Fruit fly (Drosophila melanogaster) whole organism, prepupa: ENCODE data around the gene CG42237.

Experiments used
- Blimp-1 ChIP-seq: fragments of 200-800 bp; sonication (Bioruptor generic); optimal IDR thresholded peaks from 3 replicates; lab custom pipeline; 2017; ENCODE audit warnings: missing biosample characterization, missing genetic modification characterization, mild to moderate bottlenecking, moderate library complexity, missing genetic modification reagents
- CG10631 ChIP-seq: fragments of 200-800 bp; sonication (Bioruptor generic); optimal IDR thresholded peaks from 2 replicates; lab custom pipeline; 2016; ENCODE audit warnings: missing biosample characterization, missing genetic modification characterization
- CG10669 ChIP-seq: fragments of 200-800 bp; sonication (Bioruptor generic); optimal IDR thresholded peaks from 3 replicates; lab custom pipeline; 2018; ENCODE audit warnings: missing biosample characterization, mild to moderate bottlenecking, missing genetic modification characterization, moderate library complexity
- CG11294 ChIP-seq: fragments of 200-800 bp; sonication (Bioruptor generic); IDR thresholded peaks from 2 replicates; pipeline ENCODE4 v1.3.6; 2022; ENCODE audit warnings: missing biosample characterization, missing genetic modification characterization
- CG11762 ChIP-seq: fragments of 200-800 bp; sonication (Bioruptor generic); optimal IDR thresholded peaks from 3 replicates; lab custom pipeline; 2016; ENCODE audit warnings: missing biosample characterization, missing genetic modification characterization; ENCODE audit not compliant: insufficient read depth
- CG11902 ChIP-seq: fragments of 200-800 bp; sonication (Bioruptor generic); optimal IDR thresholded peaks from 3 replicates; lab custom pipeline; 2016; ENCODE audit warnings: missing biosample characterization, missing genetic modification characterization
- CG15336 ChIP-seq: fragments of 200-800 bp; sonication (Bioruptor generic); IDR thresholded peaks from 2 replicates; pipeline ENCODE4 v1.3.6; 2022; ENCODE audit warnings: missing biosample characterization, missing genetic modification characterization
- CG1621 ChIP-seq: fragments of 200-800 bp; sonication (Bioruptor generic); optimal IDR thresholded peaks from 3 replicates; lab custom pipeline; 2018; ENCODE audit warnings: missing biosample characterization, mild to moderate bottlenecking, missing genetic modification characterization
- CG16779 ChIP-seq: fragments of 200-800 bp; sonication (Bioruptor generic); optimal IDR thresholded peaks from 3 replicates; lab custom pipeline; 2017; ENCODE audit warnings: missing biosample characterization, mild to moderate bottlenecking, missing genetic modification characterization
- CG3032 ChIP-seq: fragments of 200-800 bp; optimal IDR thresholded peaks from 2 replicates; lab custom pipeline; 2019; ENCODE audit warnings: missing biosample characterization, mild to moderate bottlenecking, missing genetic modification characterization, moderate library complexity
- CG31627 ChIP-seq: fragments of 200-800 bp; sonication (Bioruptor generic); optimal IDR thresholded peaks from 3 replicates; lab custom pipeline; 2016; ENCODE audit warnings: missing biosample characterization, missing genetic modification characterization
- CG32006 ChIP-seq: fragments of 200-800 bp; sonication (Bioruptor generic); optimal IDR thresholded peaks from 3 replicates; lab custom pipeline; 2017; ENCODE audit warnings: missing biosample characterization, mild to moderate bottlenecking, missing genetic modification characterization
- CG34406 ChIP-seq: fragments of 200-800 bp; sonication (Bioruptor generic); optimal IDR thresholded peaks from 3 replicates; lab custom pipeline; 2016; ENCODE audit warnings: missing biosample characterization, missing genetic modification characterization
- CG3919 ChIP-seq: fragments of 200-800 bp; sonication (Bioruptor generic); optimal IDR thresholded peaks from 3 replicates; lab custom pipeline; 2016; ENCODE audit warnings: missing biosample characterization, missing genetic modification characterization
- CG4318 ChIP-seq: fragments of 200-800 bp; sonication (Bioruptor generic); optimal IDR thresholded peaks from 3 replicates; lab custom pipeline; 2017; ENCODE audit warnings: missing biosample characterization, mild to moderate bottlenecking, missing genetic modification characterization
- CG6163 ChIP-seq: fragments of 200-800 bp; sonication (Bioruptor generic); IDR thresholded peaks from 3 replicates; pipeline ENCODE4 v1.3.6; 2022; ENCODE audit warnings: missing biosample characterization, missing genetic modification characterization
- CG6276 ChIP-seq: fragments of 200-800 bp; sonication (Bioruptor generic); optimal IDR thresholded peaks from 2 replicates; lab custom pipeline; 2017; ENCODE audit warnings: missing biosample characterization, mild to moderate bottlenecking, missing genetic modification characterization
- CG6792 ChIP-seq: fragments of 200-800 bp; sonication (Bioruptor generic); optimal IDR thresholded peaks from 3 replicates; lab custom pipeline; 2016; ENCODE audit warnings: missing biosample characterization, missing genetic modification characterization
- CG6854 ChIP-seq: fragments of 200-800 bp; sonication (Bioruptor generic); optimal IDR thresholded peaks from 2 replicates; lab custom pipeline; 2017; ENCODE audit warnings: missing biosample characterization, mild to moderate bottlenecking, missing genetic modification characterization
- CG7368 ChIP-seq: fragments of 200-800 bp; sonication (Bioruptor generic); optimal IDR thresholded peaks from 3 replicates; lab custom pipeline; 2016; ENCODE audit warnings: missing biosample characterization, missing genetic modification characterization
- CG8119 ChIP-seq: fragments of 200-800 bp; sonication (Bioruptor generic); IDR thresholded peaks from 3 replicates; pipeline ENCODE4 v1.3.6; 2022; ENCODE audit warnings: missing biosample characterization, missing genetic modification characterization
- CG8319 ChIP-seq: fragments of 200-800 bp; sonication (Bioruptor generic); optimal IDR thresholded peaks from 3 replicates; lab custom pipeline; 2016; ENCODE audit warnings: missing biosample characterization, missing genetic modification characterization
- CG9139 ChIP-seq: fragments of 200-800 bp; sonication (Bioruptor generic); optimal IDR thresholded peaks from 3 replicates; lab custom pipeline; 2017; ENCODE audit warnings: missing biosample characterization, mild to moderate bottlenecking, missing genetic modification characterization
- Eip75B ChIP-seq: fragments of 200-800 bp; sonication (Bioruptor generic); optimal IDR thresholded peaks from 3 replicates; lab custom pipeline; 2016; ENCODE audit warnings: missing biosample characterization, missing genetic modification characterization
- Eip78C ChIP-seq: fragments of 200-800 bp; sonication (Bioruptor generic); peaks from one replicate; lab custom pipeline; 2016; ENCODE audit warnings: missing biosample characterization, missing genetic modification characterization
- Ets21C ChIP-seq: fragments of 200-800 bp; sonication (Bioruptor generic); optimal IDR thresholded peaks from 3 replicates; lab custom pipeline; 2016; ENCODE audit warnings: missing biosample characterization, missing genetic modification characterization
- Ets96B ChIP-seq: fragments of 200-800 bp; optimal IDR thresholded peaks from 2 replicates; lab custom pipeline; 2019; ENCODE audit warnings: missing biosample characterization, mild to moderate bottlenecking, missing genetic modification characterization, moderate library complexity
- Gug ChIP-seq: fragments of 200-800 bp; sonication (Bioruptor generic); IDR thresholded peaks from 2 replicates; pipeline ENCODE4 v1.3.6; 2022; ENCODE audit warnings: missing biosample characterization, missing genetic modification characterization
- Hr38 ChIP-seq: sonication (Bioruptor generic); optimal IDR thresholded peaks from 2 replicates; lab custom pipeline; 2016; ENCODE audit warnings: missing biosample characterization, missing genetic modification characterization
- Hr39 ChIP-seq: fragments of 200-800 bp; sonication (Bioruptor generic); optimal IDR thresholded peaks from 2 replicates; lab custom pipeline; 2016; ENCODE audit warnings: missing biosample characterization, missing genetic modification characterization
- Lpt ChIP-seq: fragments of 200-800 bp; sonication (Bioruptor generic); optimal IDR thresholded peaks from 3 replicates; lab custom pipeline; 2016; ENCODE audit warnings: missing biosample characterization, missing genetic modification characterization
- Met ChIP-seq: fragments of 200-800 bp; sonication (Bioruptor generic); optimal IDR thresholded peaks from 3 replicates; lab custom pipeline; 2016; ENCODE audit warnings: missing biosample characterization, missing genetic modification characterization
- OdsH ChIP-seq: fragments of 200-800 bp; sonication (Bioruptor generic); optimal IDR thresholded peaks from 3 replicates; lab custom pipeline; 2016; ENCODE audit warnings: missing biosample characterization, missing genetic modification characterization
- Smox ChIP-seq: fragments of 200-800 bp; sonication (Bioruptor generic); optimal IDR thresholded peaks from 3 replicates; lab custom pipeline; 2016; ENCODE audit warnings: missing biosample characterization, missing genetic modification characterization
- Sox102F ChIP-seq: fragments of 200-800 bp; sonication (Bioruptor generic); optimal IDR thresholded peaks from 2 replicates; lab custom pipeline; 2016; ENCODE audit warnings: missing biosample characterization, mild to moderate bottlenecking, missing genetic modification characterization
- Sox14 ChIP-seq: fragments of 200-800 bp; sonication (Bioruptor generic); optimal IDR thresholded peaks from 3 replicates; lab custom pipeline; 2016; ENCODE audit warnings: missing biosample characterization, missing genetic modification characterization
- Sox15 ChIP-seq: fragments of 200-800 bp; sonication (Bioruptor generic); optimal IDR thresholded peaks from 3 replicates; lab custom pipeline; 2016; ENCODE audit warnings: missing biosample characterization, missing genetic modification characterization
- achi ChIP-seq: fragments of 200-800 bp; sonication (Bioruptor generic); optimal IDR thresholded peaks from 3 replicates; lab custom pipeline; 2016; ENCODE audit warnings: missing biosample characterization, missing genetic modification characterization
- acj6 ChIP-seq: fragments of 200-800 bp; sonication (Bioruptor generic); optimal IDR thresholded peaks from 3 replicates; lab custom pipeline; 2016; ENCODE audit warnings: missing biosample characterization, missing genetic modification characterization
- dac ChIP-seq: fragments of 200-800 bp; sonication (Bioruptor generic); optimal IDR thresholded peaks from 2 replicates; lab custom pipeline; 2017; ENCODE audit warnings: missing biosample characterization, mild to moderate bottlenecking, missing genetic modification characterization
- dsx ChIP-seq: fragments of 200-800 bp; optimal IDR thresholded peaks from 3 replicates; lab custom pipeline; 2019; ENCODE audit warnings: missing biosample characterization, mild to moderate bottlenecking, missing genetic modification characterization, moderate library complexity; ENCODE audit not compliant: poor library complexity, severe bottlenecking
- eg ChIP-seq: fragments of 200-800 bp; sonication (Bioruptor generic); IDR thresholded peaks from 3 replicates; pipeline ENCODE4 v1.3.6; 2022; ENCODE audit warnings: missing biosample characterization, missing genetic modification characterization
- esn ChIP-seq: fragments of 200-800 bp; sonication (Bioruptor generic); optimal IDR thresholded peaks from 2 replicates; lab custom pipeline; 2016; ENCODE audit warnings: missing biosample characterization, mild to moderate bottlenecking, missing genetic modification characterization, moderate library complexity
- fd59A ChIP-seq: fragments of 200-800 bp; sonication (Bioruptor generic); optimal IDR thresholded peaks from 2 replicates; lab custom pipeline; 2017; ENCODE audit warnings: missing biosample characterization, mild to moderate bottlenecking, missing genetic modification characterization, missing genetic modification reagents
- fd85E ChIP-seq: fragments of 200-800 bp; sonication (Bioruptor generic); optimal IDR thresholded peaks from 3 replicates; lab custom pipeline; 2016; ENCODE audit warnings: missing biosample characterization, missing genetic modification characterization
- fkh ChIP-seq: fragments of 200-800 bp; sonication (Bioruptor generic); optimal IDR thresholded peaks from 3 replicates; lab custom pipeline; 2017; ENCODE audit warnings: missing biosample characterization, mild to moderate bottlenecking, missing genetic modification characterization, moderate library complexity
- lz ChIP-seq: fragments of 200-800 bp; sonication (Bioruptor generic); optimal IDR thresholded peaks from 3 replicates; lab custom pipeline; 2016; ENCODE audit warnings: missing biosample characterization, missing genetic modification characterization
- net ChIP-seq: fragments of 200-800 bp; sonication (Bioruptor generic); optimal IDR thresholded peaks from 3 replicates; lab custom pipeline; 2016; ENCODE audit warnings: missing biosample characterization, missing genetic modification characterization
- pdm3 ChIP-seq: fragments of 200-800 bp; sonication (Bioruptor generic); optimal IDR thresholded peaks from 3 replicates; lab custom pipeline; 2016; ENCODE audit warnings: missing biosample characterization, missing genetic modification characterization
- spab ChIP-seq: fragments of 200-800 bp; sonication (Bioruptor generic); optimal IDR thresholded peaks from 2 replicates; lab custom pipeline; 2017; ENCODE audit warnings: missing biosample characterization, mild to moderate bottlenecking, missing genetic modification characterization, missing genetic modification reagents
- ss ChIP-seq, 2 experiments: fragments of 200-800 bp; sonication (Bioruptor generic); optimal IDR thresholded peaks; 2 replicates in 1 of 2; 3 replicates in 1 of 2; lab custom pipeline; 2017 to 2018; ENCODE audit warnings: mild to moderate bottlenecking in 2 of 2, missing biosample characterization in 2 of 2, missing genetic modification characterization in 2 of 2, moderate library complexity in 1 of 2
- svp ChIP-seq: fragments of 200-800 bp; sonication (Bioruptor generic); peaks from one replicate; lab custom pipeline; 2016; ENCODE audit warnings: missing biosample characterization, missing genetic modification characterization
- topi ChIP-seq: fragments of 200-800 bp; sonication (Bioruptor generic); optimal IDR thresholded peaks from 3 replicates; lab custom pipeline; 2016; ENCODE audit warnings: missing biosample characterization, missing genetic modification characterization
- vri ChIP-seq: fragments of 200-800 bp; sonication (Bioruptor generic); optimal IDR thresholded peaks from 3 replicates; lab custom pipeline; 2016; ENCODE audit warnings: missing biosample characterization, mild to moderate bottlenecking, missing genetic modification characterization

The CG42237 gene

dm6 chrX:13111832-13112231 lies 3.1 kb upstream of the CG42237 start:
- no peak for TF ChIP-seq esn (GFP tag; lab: Kevin White, UChicago)
- TF ChIP-seq CG6792, result no peak
- TF ChIP-seq Eip78C (GFP tag; lab: Kevin White, UChicago), result peak; percentile 58
- TF ChIP-seq eg (GFP tag; lab: Robert Waterston, UW), result no peak; the same call in 2 of the 3 replicates
- TF ChIP-seq Smox (GFP tag; lab: Kevin White, UChicago), result no peak
- TF ChIP-seq CG34406 (GFP tag; lab: Kevin White, UChicago), result peak; percentile 11
- peak; percentile 15 for TF ChIP-seq CG1621
- TF ChIP-seq CG11294, result no peak
- no peak for TF ChIP-seq OdsH (GFP tag; lab: Kevin White, UChicago)
- TF ChIP-seq CG32006, result no peak
- peak; percentile 68 for TF ChIP-seq CG15336 (GFP tag; lab: Robert Waterston, UW)
- peak; percentile 33 for TF ChIP-seq CG9139
- no peak for TF ChIP-seq spab (GFP tag; lab: Kevin White, UChicago)
- no peak for TF ChIP-seq vri (GFP tag; lab: Kevin White, UChicago)
- no peak for TF ChIP-seq dac (GFP tag; lab: Kevin White, UChicago)
- TF ChIP-seq CG3919, result no peak
- no peak for TF ChIP-seq CG4318 (GFP tag; lab: Kevin White, UChicago)
- no peak for TF ChIP-seq CG6163 (GFP tag; lab: Robert Waterston, UW)
- no peak for TF ChIP-seq topi (GFP tag; lab: Kevin White, UChicago)
- TF ChIP-seq CG11902 (GFP tag; lab: Kevin White, UChicago), result no peak
- TF ChIP-seq CG10631 (GFP tag; lab: Kevin White, UChicago), result no peak
- TF ChIP-seq CG8119 (GFP tag; lab: Robert Waterston, UW), result peak; percentile 75
- no peak for TF ChIP-seq Sox14 (GFP tag; lab: Kevin White, UChicago)
- TF ChIP-seq achi (GFP tag; lab: Kevin White, UChicago), result no peak
- TF ChIP-seq Blimp-1 (GFP tag; lab: Kevin White, UChicago), result peak; percentile 28
- no peak for TF ChIP-seq fd59A (GFP tag; lab: Kevin White, UChicago)
- no peak for TF ChIP-seq CG11762 (GFP tag; lab: Kevin White, UChicago)
- no peak for TF ChIP-seq CG8319 (GFP tag; lab: Kevin White, UChicago)
- no peak for TF ChIP-seq lz (GFP tag; lab: Kevin White, UChicago)
- TF ChIP-seq CG16779 (tag; lab: Kevin White, UChicago), result no peak
- TF ChIP-seq Sox15 (GFP tag; lab: Kevin White, UChicago), result no peak
- no peak for TF ChIP-seq Ets96B
- TF ChIP-seq Hr39 (GFP tag; lab: Kevin White, UChicago), result no peak
- TF ChIP-seq ss (GFP tag; optimal IDR thresholded peaks at IDR 0.05; lab: Kevin White, UChicago), result peak; percentile 64 to 72
- no peak for TF ChIP-seq Hr38 (GFP tag; lab: Kevin White, UChicago)
- TF ChIP-seq svp (GFP tag; lab: Kevin White, UChicago), result no peak
- peak; percentile 16 for TF ChIP-seq Eip75B (GFP tag; lab: Kevin White, UChicago)
- no peak for TF ChIP-seq Gug
- no peak for TF ChIP-seq Met (GFP tag; lab: Kevin White, UChicago)
- no peak for TF ChIP-seq CG3032 (tag; lab: Kevin White, UChicago)
- no peak for TF ChIP-seq net
- no peak for TF ChIP-seq fd85E (GFP tag; lab: Kevin White, UChicago)
- no peak for TF ChIP-seq acj6 (GFP tag; lab: Kevin White, UChicago)
- no peak for TF ChIP-seq fkh (GFP tag; lab: Kevin White, UChicago)
- TF ChIP-seq CG31627 (GFP tag; lab: Kevin White, UChicago), result no peak
- no peak for TF ChIP-seq Sox102F (GFP tag; lab: Kevin White, UChicago)
- no peak for TF ChIP-seq Ets21C (GFP tag; lab: Kevin White, UChicago)
- TF ChIP-seq CG7368 (GFP tag; lab: Kevin White, UChicago), result no peak
- no peak for TF ChIP-seq pdm3 (GFP tag; lab: Kevin White, UChicago)
- peak; percentile 40 for TF ChIP-seq dsx (GFP tag; lab: Kevin White, UChicago)
- peak; percentile 67 for TF ChIP-seq CG6276 (GFP tag; lab: Kevin White, UChicago)
- peak; percentile 53 for TF ChIP-seq CG6854
- no peak for TF ChIP-seq Lpt
- TF ChIP-seq CG10669, result no peak
